Worm (Caenorhabditis elegans): ENCODE results near the gene C03A3.3.

The C03A3.3 gene

ce11 chrX:11299642-11300307, 30.9 kb upstream of the C03A3.3 start, which contains the start of the genes snrp-40.1 and F08G12.3 (continued):
- peak; percentile 46; the same call in 1 of the 2 replicates for TF ChIP-seq B0336.3 (GFP tag; IDR thresholded peaks at IDR 0.05)
- TF ChIP-seq nfya-2 (GFP tag; IDR thresholded peaks at IDR 0.05), result no peak
- TF ChIP-seq ekl-4 (GFP tag; IDR thresholded peaks at IDR 0.05), result no peak
- no peak for TF ChIP-seq rpc-1 (optimal IDR thresholded peaks at IDR 0.05)
- no peak for TF ChIP-seq rpc-1 (tag; optimal IDR thresholded peaks at IDR 0.05)
- no peak for TF ChIP-seq snpc-1.1 (tag; optimal IDR thresholded peaks at IDR 0.05; ENCODE audit: insufficient read depth)
- no peak for TF ChIP-seq lir-1 (GFP tag; conservative IDR thresholded peaks at IDR 0.05)
- TF ChIP-seq dpl-1 (GFP tag; optimal IDR thresholded peaks at IDR 0.05), result no peak
- TF ChIP-seq atf-7 (tag; optimal IDR thresholded peaks at IDR 0.05), result peak; percentile 29
- TF ChIP-seq aptf-2 (GFP tag; conservative IDR thresholded peaks at IDR 0.05), result no peak
- TF ChIP-seq ztf-25 (GFP tag; IDR thresholded peaks at IDR 0.05), result no peak
- no peak for TF ChIP-seq snpc-1.3 (tag; optimal IDR thresholded peaks at IDR 0.05; ENCODE audit: insufficient read depth)
- 0 out of 2 replicates have a peak, but pooled peaks have one; percentile 8 for TF ChIP-seq egl-18 (GFP tag; IDR thresholded peaks at IDR 0.05)
- TF ChIP-seq lin-35 (GFP tag; optimal IDR thresholded peaks at IDR 0.05), result no peak
- peak; percentile 74 for TF ChIP-seq ceh-27 (GFP tag; optimal IDR thresholded peaks at IDR 0.05)
- TF ChIP-seq hlh-26 (GFP tag; conservative IDR thresholded peaks at IDR 0.05), result no peak
- TF ChIP-seq pha-4 (tag; optimal IDR thresholded peaks at IDR 0.05), result no peak
- no peak for TF ChIP-seq ceh-91 (GFP tag; IDR thresholded peaks at IDR 0.05)
- no peak for TF ChIP-seq ztf-28 (GFP tag; IDR thresholded peaks at IDR 0.05)
- TF ChIP-seq B0035.1 (tag; optimal IDR thresholded peaks at IDR 0.05), result no peak
- TF ChIP-seq K11D2.4 (GFP tag; IDR thresholded peaks at IDR 0.05), result no peak
- TF ChIP-seq F33H1.4 (GFP tag; IDR thresholded peaks at IDR 0.05), result no peak
- TF ChIP-seq lsl-1 (GFP tag; optimal IDR thresholded peaks at IDR 0.05), result no peak
- no peak for TF ChIP-seq him-1 (tag; optimal IDR thresholded peaks at IDR 0.05)
- no peak for TF ChIP-seq nhr-90 (tag; optimal IDR thresholded peaks at IDR 0.05)
- TF ChIP-seq bed-2 (GFP tag; IDR thresholded peaks at IDR 0.05), result no peak
- no peak for TF ChIP-seq lag-1 (GFP tag; IDR thresholded peaks at IDR 0.05)
- TF ChIP-seq somi-1 (GFP tag; optimal IDR thresholded peaks at IDR 0.05), result no peak
- TF ChIP-seq Y56A3A.18 (GFP tag; IDR thresholded peaks at IDR 0.05), result no peak
- no peak for TF ChIP-seq fkh-3 (tag; optimal IDR thresholded peaks at IDR 0.05)
- no peak for TF ChIP-seq mel-28 (tag; optimal IDR thresholded peaks at IDR 0.05; ENCODE audit: borderline replicate concordance)
- TF ChIP-seq tbp1 (GFP tag; optimal IDR thresholded peaks at IDR 0.05), result no peak
- TF ChIP-seq sdz-38 (tag; optimal IDR thresholded peaks at IDR 0.05), result no peak
- no peak for TF ChIP-seq Y95B8A.8 (GFP tag; IDR thresholded peaks at IDR 0.05)
- peak; percentile 80 for TF ChIP-seq pbrm-1 (GFP tag; IDR thresholded peaks at IDR 0.05)
- no peak for TF ChIP-seq hlh-12 (tag; optimal IDR thresholded peaks at IDR 0.05)
- no peak for TF ChIP-seq aptf-3 (GFP tag; IDR thresholded peaks at IDR 0.05)
- peak; percentile 71 for TF ChIP-seq F23B12.7 (tag; optimal IDR thresholded peaks at IDR 0.05; ENCODE audit: insufficient read depth)
- no peak for TF ChIP-seq madf-3 (GFP tag; IDR thresholded peaks at IDR 0.05)
- peak; percentile 98 for TF ChIP-seq nhr-80 (tag; optimal IDR thresholded peaks at IDR 0.05)
- TF ChIP-seq ama-1 (optimal IDR thresholded peaks at IDR 0.05), result no peak
- TF ChIP-seq ama-1 (GFP tag; optimal IDR thresholded peaks at IDR 0.05), result no peak
- TF ChIP-seq die-1 (tag; optimal IDR thresholded peaks at IDR 0.05), result no peak
- TF ChIP-seq repo-1 (tag; optimal IDR thresholded peaks at IDR 0.05), result no peak
- no peak for TF ChIP-seq ceh-79 (tag; optimal IDR thresholded peaks at IDR 0.05)
- no peak for TF ChIP-seq mes-4 (tag; optimal IDR thresholded peaks at IDR 0.05)
- no peak for TF ChIP-seq F39B2.1 (GFP tag; IDR thresholded peaks at IDR 0.05)
- no peak for TF ChIP-seq ztf-26 (tag; optimal IDR thresholded peaks at IDR 0.05)
- no peak for TF ChIP-seq B0261.1 (tag; optimal IDR thresholded peaks at IDR 0.05)
- peak; percentile 12 for TF ChIP-seq gei-17 (GFP tag; optimal IDR thresholded peaks at IDR 0.05)
